Worm (Caenorhabditis elegans) whole organism, young adult: Measurements from ENCODE around the gene srd-27.
"Not testable (repeated sequence)": the region's sequence is repeated elsewhere in the genome, so short reads cannot be mapped to it uniquely, and the experiment has no call there.

Experiments used
- D2030.7 ChIP-seq: fragments of 200-800 bp; sonication (Bioruptor generic); IDR thresholded peaks from 2 replicates; pipeline ENCODE4 v1.3.6; 2022; ENCODE audit warnings: missing genetic modification reagents, missing genetic modification characterization, missing compliant biosample characterization
- F49E8.2 ChIP-seq: sonication (generic microtip); optimal IDR thresholded peaks from 3 replicates; lab custom pipeline; 2017; ENCODE audit warnings: missing genetic modification characterization, mild to moderate bottlenecking, missing compliant biosample characterization, antibody characterized with exemption, moderate library complexity; ENCODE audit not compliant: insufficient read depth
- F52B5.7 ChIP-seq: sonication (generic microtip); optimal IDR thresholded peaks from 2 replicates; lab custom pipeline; 2016; ENCODE audit warnings: mild to moderate bottlenecking, missing genetic modification characterization, missing compliant biosample characterization
- ama-1 ChIP-seq, 3 experiments: fragments of 150-350 bp in 1 of 3; sonication (generic microtip) in 2 of 3; optimal IDR thresholded peaks; 2 replicates each; lab custom pipeline; 2014 to 2018; ENCODE audit warnings: missing biosample characterization in 2 of 3, missing genetic modification characterization in 2 of 3, missing genetic modification reagents in 2 of 3
- lin-35 ChIP-seq, 3 experiments: fragments of 150-350 bp in 2 of 3; sonication (generic microtip) in 1 of 3; optimal IDR thresholded peaks; 2 replicates each; lab custom pipeline; 2014 to 2018; ENCODE audit warnings: missing biosample characterization in 3 of 3, missing genetic modification characterization in 3 of 3, missing genetic modification reagents in 3 of 3
- mel-28 ChIP-seq: sonication (generic microtip); optimal IDR thresholded peaks from 2 replicates; lab custom pipeline; 2016; ENCODE audit warnings: borderline replicate concordance, mild to moderate bottlenecking, missing genetic modification characterization, missing compliant biosample characterization
- snpc-4 ChIP-seq, 5 experiments: fragments of 150-350 bp in 1 of 5; sonication (generic microtip) in 4 of 5; optimal IDR thresholded peaks; 2 replicates each; lab custom pipeline; 2014 to 2018; ENCODE audit warnings: missing genetic modification characterization in 5 of 5, missing biosample characterization in 3 of 5, antibody characterized with exemption in 2 of 5, mild to moderate bottlenecking in 2 of 5, missing compliant biosample characterization in 2 of 5, missing genotype in 2 of 5, moderate library complexity in 2 of 5, missing genetic modification reagents in 1 of 5
- somi-1 ChIP-seq: fragments of 200-800 bp; sonication (Bioruptor generic); optimal IDR thresholded peaks from 2 replicates; lab custom pipeline; 2018; ENCODE audit warnings: mild to moderate bottlenecking, missing genetic modification characterization, missing compliant biosample characterization
- unc-62 ChIP-seq: fragments of 150-350 bp; optimal IDR thresholded peaks from 2 replicates; lab custom pipeline; 2014; ENCODE audit warnings: missing biosample characterization, missing genetic modification reagents, missing genetic modification characterization

ce11 chrV:15850276-15850811 is 47.2 kb downstream of the srd-27 start, which contains the start of gene srh-147:
- not testable (repeated sequence) for TF ChIP-seq mel-28 (tag; lab: Kevin White, UChicago); snpc-4 (GFP tag; optimal IDR thresholded peaks at IDR 0.05; lab: Kevin White, UChicago); snpc-4 (tag; optimal IDR thresholded peaks at IDR 0.05; lab: Kevin White, UChicago); ama-1 (optimal IDR thresholded peaks at IDR 0.05; lab: Kevin White, UChicago); ama-1 (GFP tag; optimal IDR thresholded peaks at IDR 0.05; lab: Kevin White, UChicago); F52B5.7; somi-1 (GFP tag; lab: Kevin White, UChicago); D2030.7 (GFP tag; lab: Robert Waterston, UW); unc-62 (GFP tag; lab: Kevin White, UChicago); F49E8.2 (tag; lab: Kevin White, UChicago); lin-35 (GFP tag; optimal IDR thresholded peaks at IDR 0.05; lab: Kevin White, UChicago)
